Worm (Caenorhabditis elegans) whole organism, L4 larva: ENCODE data around the gene eif-2D.

Experiments used
- Y48G9A.11 ChIP-seq: fragments of 200-800 bp; sonication (Bioruptor generic); IDR thresholded peaks from 2 replicates; pipeline ENCODE4 v1.3.6; 2022; ENCODE audit warnings: missing genetic modification reagents, missing genetic modification characterization, missing compliant biosample characterization
- ZK337.2 ChIP-seq: fragments of 200-800 bp; sonication (Bioruptor generic); IDR thresholded peaks from 2 replicates; pipeline ENCODE4 v1.3.6; 2022; ENCODE audit warnings: missing genetic modification reagents, missing genetic modification characterization, missing compliant biosample characterization
- ceh-28 ChIP-seq: fragments of 150-350 bp; optimal IDR thresholded peaks from 2 replicates; lab custom pipeline; 2014; ENCODE audit warnings: missing biosample characterization, missing genetic modification reagents, missing genetic modification characterization
- daf-12 ChIP-seq: fragments of 150-350 bp; optimal IDR thresholded peaks from 2 replicates; lab custom pipeline; 2014; ENCODE audit warnings: missing biosample characterization, missing genetic modification reagents, missing genetic modification characterization
- dmd-9 ChIP-seq: fragments of 200-800 bp; sonication (Bioruptor generic); IDR thresholded peaks from 2 replicates; pipeline ENCODE4 v1.3.6; 2022; ENCODE audit warnings: missing genetic modification reagents, missing genetic modification characterization, missing compliant biosample characterization
- jun-1 ChIP-seq: fragments of 150-350 bp; optimal IDR thresholded peaks from 2 replicates; lab custom pipeline; 2014; ENCODE audit warnings: missing biosample characterization, missing genetic modification reagents, missing genetic modification characterization
- nhr-6 ChIP-seq: fragments of 150-350 bp; optimal IDR thresholded peaks from 2 replicates; lab custom pipeline; 2014; ENCODE audit warnings: missing biosample characterization, missing genetic modification characterization
- tag-97 ChIP-seq: fragments of 200-800 bp; sonication (Bioruptor generic); IDR thresholded peaks from 2 replicates; pipeline ENCODE4 v1.3.6; 2022; ENCODE audit warnings: missing genetic modification characterization, missing compliant biosample characterization
- unc-130 ChIP-seq: sonication (generic microtip); optimal IDR thresholded peaks from 2 replicates; lab custom pipeline; 2016; ENCODE audit warnings: missing genetic modification reagents, missing genetic modification characterization, missing compliant biosample characterization

ce11 chrII:5719848-5720247 lies 28.3 kb downstream of the eif-2D start, which contains the start of gene damt-1:
- TF ChIP-seq tag-97 (no peak), unc-130 (no peak), daf-12 (tag; lab: Kevin White, UChicago) (no peak), Y48G9A.11 (GFP tag; lab: Robert Waterston, UW) (no peak), ZK337.2 (GFP tag; lab: Robert Waterston, UW) (no peak), dmd-9 (GFP tag; lab: Robert Waterston, UW) (no peak), jun-1 (tag; lab: Kevin White, UChicago) (no peak), ceh-28 (no peak), nhr-6 (tag; lab: Kevin White, UChicago) (no peak)
